Worm (Caenorhabditis elegans) whole organism, L3 larva: ENCODE results near the gene R102.2.

ENCODE experiments used
- R02D3.7 ChIP-seq: fragments of 150-350 bp; optimal IDR thresholded peaks from 2 replicates; lab custom pipeline; 2014; ENCODE audit warnings: missing biosample characterization, missing genetic modification characterization
- ZK546.5 ChIP-seq: sonication (generic microtip); optimal IDR thresholded peaks from 2 replicates; lab custom pipeline; 2017; ENCODE audit warnings: missing biosample characterization, missing genetic modification characterization
- ceh-82 ChIP-seq: fragments of 150-350 bp; optimal IDR thresholded peaks from 2 replicates; lab custom pipeline; 2014; ENCODE audit warnings: missing biosample characterization, missing genetic modification characterization
- egl-5 ChIP-seq: fragments of 150-350 bp; optimal IDR thresholded peaks from 2 replicates; lab custom pipeline; 2017; ENCODE audit warnings: missing biosample characterization, missing genetic modification reagents, missing genetic modification characterization, inconsistent platforms
- elt-3 ChIP-seq, 3 experiments: fragments of 150-350 bp in 1 of 3; sonication (generic microtip) in 2 of 3; optimal IDR thresholded peaks; 2 replicates in 2 of 3; 4 replicates in 1 of 3; lab custom pipeline; 2014 to 2017; ENCODE audit warnings: missing biosample characterization in 3 of 3, missing genetic modification characterization in 3 of 3
- jun-1 ChIP-seq: fragments of 150-350 bp; optimal IDR thresholded peaks from 2 replicates; lab custom pipeline; 2014; ENCODE audit warnings: missing biosample characterization, missing genetic modification reagents, missing genetic modification characterization
- mdl-1 ChIP-seq: fragments of 150-350 bp; optimal IDR thresholded peaks from 2 replicates; lab custom pipeline; 2014; ENCODE audit warnings: missing biosample characterization, missing genetic modification characterization
- nhr-76 ChIP-seq: fragments of 150-350 bp; sonication (generic microtip); optimal IDR thresholded peaks from 5 replicates; lab custom pipeline; 2014; ENCODE audit warnings: missing biosample characterization, missing genetic modification characterization
- nhr-77 ChIP-seq: fragments of 150-350 bp; optimal IDR thresholded peaks from 2 replicates; lab custom pipeline; 2014; ENCODE audit warnings: missing biosample characterization, missing genetic modification characterization
- sea-2 ChIP-seq: fragments of 150-350 bp; sonication (generic microtip); optimal IDR thresholded peaks from 4 replicates; lab custom pipeline; 2014; ENCODE audit warnings: missing biosample characterization, missing genetic modification reagents, missing genetic modification characterization
- skn-1 ChIP-seq: fragments of 150-350 bp; optimal IDR thresholded peaks from 2 replicates; lab custom pipeline; 2014; ENCODE audit warnings: missing biosample characterization, missing genetic modification characterization
- ztf-4 ChIP-seq: fragments of 150-350 bp; optimal IDR thresholded peaks from 2 replicates; lab custom pipeline; 2014; ENCODE audit warnings: missing biosample characterization, missing genetic modification characterization

DNA sequence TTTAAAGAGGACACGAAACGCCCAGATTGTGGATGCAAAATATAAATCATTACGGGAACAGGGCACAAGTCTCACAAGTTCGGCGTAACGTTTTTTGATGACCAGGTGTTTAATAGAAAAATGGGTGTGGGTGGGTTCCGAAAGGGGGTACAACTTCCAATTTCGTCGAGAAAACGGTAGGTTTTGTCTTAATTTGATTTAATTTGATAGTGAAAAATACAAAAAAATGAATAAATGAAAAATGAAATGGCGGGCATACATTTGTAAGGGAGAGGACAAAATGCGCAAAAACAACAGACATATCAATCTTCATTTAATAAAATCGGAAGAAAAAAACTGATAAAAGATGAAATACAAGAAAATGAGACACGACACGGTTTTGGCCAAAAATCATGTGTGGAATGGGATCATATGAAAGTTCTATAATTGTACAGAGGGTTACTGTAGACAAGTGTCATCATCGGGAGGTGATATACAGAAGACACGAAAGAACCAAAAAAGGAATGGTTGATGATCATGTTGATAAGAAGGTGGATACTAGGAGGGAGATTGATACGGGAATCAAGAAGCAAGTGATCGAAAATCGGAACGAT lies 14.6 kb downstream of the R102.2 start:
- TF ChIP-seq nhr-77, result no peak
- no peak for TF ChIP-seq ztf-4 (tag; lab: Kevin White, UChicago)
- TF ChIP-seq ZK546.5 (tag; lab: Kevin White, UChicago), result no peak
- no peak for TF ChIP-seq nhr-76 (tag; lab: Kevin White, UChicago)
- TF ChIP-seq sea-2 (GFP tag; lab: Kevin White, UChicago), result no peak
- no peak for TF ChIP-seq ceh-82 (tag; lab: Kevin White, UChicago)
- TF ChIP-seq jun-1 (tag; lab: Kevin White, UChicago), result no peak
- TF ChIP-seq elt-3 (tag; optimal IDR thresholded peaks at IDR 0.05; lab: Kevin White, UChicago), result peak in 1 of 3 experiments; percentile 28
- TF ChIP-seq mdl-1 (tag; lab: Kevin White, UChicago), result no peak
- no peak for TF ChIP-seq egl-5 (tag; lab: Kevin White, UChicago)
- no peak for TF ChIP-seq skn-1 (tag; lab: Kevin White, UChicago)
- TF ChIP-seq R02D3.7 (tag; lab: Kevin White, UChicago), result no peak
